Worm (Caenorhabditis elegans): ENCODE measurements around the gene F17C11.6.

F17C11.6 gene

ce11 chrV:10951655-10952278 is 3.2 kb upstream of the F17C11.6 start, which contains the start of gene F17C11.4 (continued):
- peak in 2 of 6 experiments; percentile 39 to 84 for TF ChIP-seq elt-3 (tag; optimal IDR thresholded peaks at IDR 0.05)
- TF ChIP-seq xbp-1 (tag; optimal IDR thresholded peaks at IDR 0.05), result peak; percentile 74
- peak; percentile 66 for TF ChIP-seq C16A3.4 (tag; optimal IDR thresholded peaks at IDR 0.05)
- TF ChIP-seq nhr-237 (tag; optimal IDR thresholded peaks at IDR 0.05), result no peak
- TF ChIP-seq efl-3 (GFP tag; optimal IDR thresholded peaks at IDR 0.05), result no peak
- TF ChIP-seq egl-27 (tag; optimal IDR thresholded peaks at IDR 0.05), result peak; percentile 59 to 60
- TF ChIP-seq nhr-90 (tag; optimal IDR thresholded peaks at IDR 0.05; ENCODE audit: poor library complexity), result peak; percentile 83
- peak; percentile 98 for TF ChIP-seq nhr-85 (tag)
- peak; percentile 78 for TF ChIP-seq lin-13 (GFP tag; optimal IDR thresholded peaks at IDR 0.05)
- peak; percentile 75 for TF ChIP-seq elt-2 (tag; optimal IDR thresholded peaks at IDR 0.05)
- no peak for TF ChIP-seq sup-37 (GFP tag; optimal IDR thresholded peaks at IDR 0.05)
- peak; percentile 12; the same call in 1 of the 2 replicates for TF ChIP-seq isw-1 (GFP tag; IDR thresholded peaks at IDR 0.05)
- TF ChIP-seq skn-1 (tag; optimal IDR thresholded peaks at IDR 0.05), result peak; percentile 35
- TF ChIP-seq mep-1 (tag; optimal IDR thresholded peaks at IDR 0.05), result peak; percentile 75
- peak; percentile 71 for TF ChIP-seq fkh-8 (tag; optimal IDR thresholded peaks at IDR 0.05)
- TF ChIP-seq fos-1 (tag; optimal IDR thresholded peaks at IDR 0.05), result peak; percentile 47
- TF ChIP-seq nhr-11 (tag; optimal IDR thresholded peaks at IDR 0.05), result peak; percentile 42
- peak; percentile 81 for TF ChIP-seq lin-39 (tag; optimal IDR thresholded peaks at IDR 0.05)
- TF ChIP-seq ztf-4 (tag; optimal IDR thresholded peaks at IDR 0.05), result peak; percentile 84
- TF ChIP-seq ets-5 (GFP tag; IDR thresholded peaks at IDR 0.05), result no peak
- TF ChIP-seq lin-14 (GFP tag; optimal IDR thresholded peaks at IDR 0.05), result peak; percentile 96
- TF ChIP-seq mdl-1 (tag; optimal IDR thresholded peaks at IDR 0.05), result peak in 1 of 2 experiments; percentile 97
- no peak for TF ChIP-seq ceh-63 (GFP tag; optimal IDR thresholded peaks at IDR 0.05)
- no peak for TF ChIP-seq grh-1 (GFP tag; IDR thresholded peaks at IDR 0.05)
- TF ChIP-seq F16B12.6 (tag; optimal IDR thresholded peaks at IDR 0.05), result no peak
- TF ChIP-seq nhr-76 (tag; optimal IDR thresholded peaks at IDR 0.05), result no peak
- TF ChIP-seq lsy-2 (tag; optimal IDR thresholded peaks at IDR 0.05), result peak; percentile 80 to 81
- TF ChIP-seq efl-1 (optimal IDR thresholded peaks at IDR 0.05), result peak; percentile 43 to 51
- peak; percentile 43 to 94 for TF ChIP-seq efl-1 (GFP tag; optimal IDR thresholded peaks at IDR 0.05 in 1 of 2)
- TF ChIP-seq snpc-4 (tag; optimal IDR thresholded peaks at IDR 0.05), result peak; percentile 71
- TF ChIP-seq pax-3 (tag; optimal IDR thresholded peaks at IDR 0.05), result no peak
- TF ChIP-seq unc-130 (tag; optimal IDR thresholded peaks at IDR 0.05), result peak; percentile 98
- peak; percentile 62 for TF ChIP-seq mef-2 (tag; optimal IDR thresholded peaks at IDR 0.05)
- TF ChIP-seq lin-35 (GFP tag; optimal IDR thresholded peaks at IDR 0.05), result peak; percentile 69 to 78
- peak; percentile 98 for TF ChIP-seq vab-15 (tag; optimal IDR thresholded peaks at IDR 0.05)
- TF ChIP-seq nhr-19 (GFP tag; conservative IDR thresholded peaks at IDR 0.05), result peak; percentile 96
- peak; percentile 97 for TF ChIP-seq nhr-20 (tag; optimal IDR thresholded peaks at IDR 0.05)
- no peak for TF ChIP-seq lin-15B (tag; optimal IDR thresholded peaks at IDR 0.05)
- no peak for TF ChIP-seq Y116A8C.19 (tag; optimal IDR thresholded peaks at IDR 0.05; ENCODE audit: borderline replicate concordance)
- peak; percentile 77 for TF ChIP-seq rnt-1 (tag; optimal IDR thresholded peaks at IDR 0.05)
- TF ChIP-seq unc-86 (tag; optimal IDR thresholded peaks at IDR 0.05), result peak; percentile 56
- no peak for TF ChIP-seq hpl-2 (GFP tag; optimal IDR thresholded peaks at IDR 0.05)
- peak; percentile 88 for TF ChIP-seq tbx-2 (tag; optimal IDR thresholded peaks at IDR 0.05)
- TF ChIP-seq alr-1 (tag; optimal IDR thresholded peaks at IDR 0.05; ENCODE audit: borderline replicate concordance), result no peak
- TF ChIP-seq nhr-28 (tag; optimal IDR thresholded peaks at IDR 0.05), result no peak
- TF ChIP-seq sptf-1 (tag; optimal IDR thresholded peaks at IDR 0.05), result no peak

Measured in whole organism, L1 larva.